Fruit fly (Drosophila melanogaster) whole organism, embryonic: Measurements from ENCODE around the gene hog.

Experiments used
- B-H2 ChIP-seq: fragments of 200-800 bp; sonication (Bioruptor generic); optimal IDR thresholded peaks from 2 replicates; lab custom pipeline; 2018; ENCODE audit warnings: missing biosample characterization, mild to moderate bottlenecking, missing genetic modification characterization
- CG10431 ChIP-seq: fragments of 200-800 bp; sonication (Bioruptor generic); optimal IDR thresholded peaks from 3 replicates; lab custom pipeline; 2018; ENCODE audit warnings: missing biosample characterization, mild to moderate bottlenecking, missing genetic modification characterization
- CG11456 ChIP-seq: fragments of 200-800 bp; sonication (Bioruptor generic); IDR thresholded peaks from 3 replicates; pipeline ENCODE4 v1.3.6; 2022; ENCODE audit warnings: missing biosample characterization, missing genetic modification characterization
- CG12104 ChIP-seq: fragments of 200-800 bp; sonication (Bioruptor generic); optimal IDR thresholded peaks from 3 replicates; lab custom pipeline; 2016; ENCODE audit warnings: missing biosample characterization, missing genetic modification characterization
- CG12155 ChIP-seq: fragments of 200-800 bp; sonication (Bioruptor generic); optimal IDR thresholded peaks from 3 replicates; lab custom pipeline; 2016; ENCODE audit warnings: missing biosample characterization, missing genetic modification characterization
- CG12659 ChIP-seq: fragments of 200-800 bp; sonication (Bioruptor generic); optimal IDR thresholded peaks from 3 replicates; lab custom pipeline; 2017; ENCODE audit warnings: mild to moderate bottlenecking, missing biosample characterization, missing genetic modification reagents, missing genetic modification characterization
- CG14441 ChIP-seq: fragments of 200-800 bp; sonication (Bioruptor generic); IDR thresholded peaks from 2 replicates; pipeline ENCODE4 v1.3.6; 2022; ENCODE audit warnings: missing biosample characterization, missing genetic modification characterization
- CG15601 ChIP-seq: fragments of 200-800 bp; sonication (Bioruptor generic); optimal IDR thresholded peaks from 3 replicates; lab custom pipeline; 2019; ENCODE audit warnings: missing biosample characterization, mild to moderate bottlenecking, missing genetic modification characterization, moderate library complexity
- CG30431 ChIP-seq: fragments of 200-800 bp; sonication (Bioruptor generic); optimal IDR thresholded peaks from 2 replicates; lab custom pipeline; 2017; ENCODE audit warnings: missing biosample characterization, missing genetic modification characterization
- CG3065 ChIP-seq: fragments of 200-800 bp; sonication (Bioruptor generic); optimal IDR thresholded peaks from 2 replicates; lab custom pipeline; 2016; ENCODE audit warnings: missing biosample characterization, missing genetic modification characterization
- CG31441 ChIP-seq: fragments of 200-800 bp; sonication (Bioruptor generic); IDR thresholded peaks from 2 replicates; pipeline ENCODE4 v1.3.6; 2022; ENCODE audit warnings: missing biosample characterization, missing genetic modification characterization
- CG32772 ChIP-seq: fragments of 200-800 bp; sonication (Bioruptor generic); IDR thresholded peaks from 2 replicates; pipeline ENCODE4 v1.3.6; 2022; ENCODE audit warnings: missing biosample characterization, missing genetic modification characterization
- CG33557 ChIP-seq: fragments of 200-800 bp; sonication (Bioruptor generic); optimal IDR thresholded peaks from 2 replicates; lab custom pipeline; 2019; ENCODE audit warnings: missing biosample characterization, mild to moderate bottlenecking, missing genetic modification characterization, moderate library complexity
- CG3995 ChIP-seq: fragments of 200-800 bp; sonication (Bioruptor generic); optimal IDR thresholded peaks from 3 replicates; lab custom pipeline; 2016; ENCODE audit warnings: missing biosample characterization, missing genetic modification characterization
- CG42726 ChIP-seq: fragments of 200-800 bp; sonication (Bioruptor generic); IDR thresholded peaks from 2 replicates; pipeline ENCODE4 v1.3.6; 2022; ENCODE audit warnings: missing biosample characterization, missing genetic modification characterization; ENCODE audit not compliant: partially characterized antibody
- CG4820 ChIP-seq: fragments of 200-800 bp; sonication (Bioruptor generic); optimal IDR thresholded peaks from 3 replicates; lab custom pipeline; 2016; ENCODE audit warnings: missing biosample characterization, missing genetic modification characterization
- CG5245 ChIP-seq: fragments of 200-800 bp; sonication (Bioruptor generic); optimal IDR thresholded peaks from 3 replicates; lab custom pipeline; 2016; ENCODE audit warnings: missing biosample characterization, missing genetic modification characterization
- CG6175 ChIP-seq: fragments of 200-800 bp; sonication (Bioruptor generic); IDR thresholded peaks from 3 replicates; pipeline ENCODE4 v1.3.6; 2022; ENCODE audit warnings: missing biosample characterization, missing genetic modification characterization
- CoRest ChIP-seq: fragments of 200-800 bp; sonication (Bioruptor generic); optimal IDR thresholded peaks from 3 replicates; lab custom pipeline; 2018; ENCODE audit warnings: missing biosample characterization, mild to moderate bottlenecking, missing genetic modification characterization, moderate library complexity
- Dip2 ChIP-seq: fragments of 200-800 bp; sonication (Bioruptor generic); IDR thresholded peaks from 2 replicates; pipeline ENCODE4 v1.3.6; 2022; ENCODE audit warnings: missing biosample characterization, missing genetic modification characterization
- Dll ChIP-seq: fragments of 200-800 bp; sonication (Bioruptor generic); IDR thresholded peaks from 4 replicates; pipeline ENCODE4 v1.3.6; 2022; ENCODE audit warnings: missing biosample characterization, missing genetic modification characterization; ENCODE audit not compliant: partially characterized antibody
- Doc2 ChIP-seq: fragments of 200-800 bp; sonication (Bioruptor generic); IDR thresholded peaks from 2 replicates; pipeline ENCODE4 v1.3.6; 2022; ENCODE audit warnings: missing biosample characterization, missing genetic modification characterization
- Ets65A ChIP-seq: fragments of 200-800 bp; sonication (Bioruptor generic); peaks from one replicate; lab custom pipeline; 2016; ENCODE audit warnings: missing biosample characterization, missing genetic modification characterization
- Ets97D ChIP-seq: fragments of 200-800 bp; sonication (Bioruptor generic); optimal IDR thresholded peaks from 3 replicates; lab custom pipeline; 2016; ENCODE audit warnings: missing biosample characterization, missing genetic modification characterization
- HLH4C ChIP-seq: fragments of 200-800 bp; sonication (Bioruptor generic); IDR thresholded peaks from 3 replicates; pipeline ENCODE4 v1.3.6; 2022; ENCODE audit warnings: missing biosample characterization, missing genetic modification characterization; ENCODE audit not compliant: partially characterized antibody
- HLHmδ ChIP-seq: fragments of 200-800 bp; sonication (Bioruptor generic); optimal IDR thresholded peaks from 2 replicates; lab custom pipeline; 2018; ENCODE audit warnings: missing biosample characterization, mild to moderate bottlenecking, missing genetic modification characterization, moderate library complexity
- MBD-R2 ChIP-seq: fragments of 200-800 bp; sonication (Bioruptor generic); IDR thresholded peaks from 2 replicates; pipeline ENCODE4 v1.3.6; 2022; ENCODE audit warnings: missing biosample characterization, missing genetic modification characterization
- Pdp1 ChIP-seq, 2 experiments: fragments of 200-800 bp; sonication (Bioruptor generic); optimal IDR thresholded peaks; 3 replicates each; lab custom pipeline; 2016; ENCODE audit warnings: missing biosample characterization in 2 of 2, missing genetic modification characterization in 2 of 2, mild to moderate bottlenecking in 1 of 2, moderate library complexity in 1 of 2
- Ptx1 ChIP-seq: fragments of 200-800 bp; sonication (Bioruptor generic); IDR thresholded peaks from 2 replicates; pipeline ENCODE4 v1.3.6; 2022; ENCODE audit warnings: missing biosample characterization, missing genetic modification characterization
- Vsx1 ChIP-seq: fragments of 200-800 bp; sonication (Bioruptor generic); optimal IDR thresholded peaks from 2 replicates; lab custom pipeline; 2017; ENCODE audit warnings: missing biosample characterization, mild to moderate bottlenecking, missing genetic modification characterization, missing genetic modification reagents
- ato ChIP-seq: fragments of 200-800 bp; sonication (Bioruptor generic); IDR thresholded peaks from 2 replicates; pipeline ENCODE4 v1.3.6; 2022; ENCODE audit warnings: missing biosample characterization, missing genetic modification characterization; ENCODE audit not compliant: partially characterized antibody
- bbx ChIP-seq: fragments of 200-800 bp; sonication (Bioruptor generic); IDR thresholded peaks from 2 replicates; pipeline ENCODE4 v1.3.6; 2022; ENCODE audit warnings: missing biosample characterization, missing genetic modification characterization; ENCODE audit not compliant: partially characterized antibody
- crp ChIP-seq, 2 experiments: fragments of 200-800 bp; sonication (Bioruptor generic); optimal IDR thresholded peaks; 2 replicates in 1 of 2; 3 replicates in 1 of 2; lab custom pipeline; 2017; ENCODE audit warnings: missing biosample characterization in 2 of 2, missing genetic modification characterization in 2 of 2, mild to moderate bottlenecking in 1 of 2, moderate library complexity in 1 of 2
- da ChIP-seq: fragments of 200-800 bp; sonication (Bioruptor generic); optimal IDR thresholded peaks from 2 replicates; lab custom pipeline; 2016; ENCODE audit warnings: missing biosample characterization, missing genetic modification characterization
- fd102C ChIP-seq: fragments of 200-800 bp; sonication (Bioruptor generic); optimal IDR thresholded peaks from 2 replicates; lab custom pipeline; 2018; ENCODE audit warnings: missing biosample characterization, mild to moderate bottlenecking, missing genetic modification characterization, moderate library complexity
- grn ChIP-seq: fragments of 200-800 bp; sonication (Bioruptor generic); optimal IDR thresholded peaks from 3 replicates; lab custom pipeline; 2017; ENCODE audit warnings: missing biosample characterization, missing genetic modification characterization
- gsb ChIP-seq: fragments of 200-800 bp; sonication (Bioruptor generic); IDR thresholded peaks from 2 replicates; pipeline ENCODE4 v1.3.6; 2022; ENCODE audit warnings: missing biosample characterization, missing genetic modification characterization
- nmo ChIP-seq: fragments of 200-800 bp; sonication (Bioruptor generic); optimal IDR thresholded peaks from 2 replicates; lab custom pipeline; 2018; ENCODE audit warnings: missing biosample characterization, mild to moderate bottlenecking, missing genetic modification characterization, moderate library complexity
- pb ChIP-seq: fragments of 200-800 bp; sonication (Bioruptor generic); optimal IDR thresholded peaks from 3 replicates; lab custom pipeline; 2016; ENCODE audit warnings: missing biosample characterization, missing genetic modification characterization
- schlank ChIP-seq: fragments of 200-800 bp; sonication (Bioruptor generic); optimal IDR thresholded peaks from 2 replicates; lab custom pipeline; 2018; ENCODE audit warnings: missing biosample characterization, mild to moderate bottlenecking, missing genetic modification characterization
- sens-2 ChIP-seq: fragments of 200-800 bp; sonication (Bioruptor generic); IDR thresholded peaks from 2 replicates; pipeline ENCODE4 v1.3.6; 2022; ENCODE audit warnings: missing biosample characterization, missing genetic modification characterization
- so ChIP-seq: fragments of 200-800 bp; sonication (Bioruptor generic); IDR thresholded peaks from 3 replicates; pipeline ENCODE4 v1.3.6; 2022; ENCODE audit warnings: missing biosample characterization, missing genetic modification characterization
- trem ChIP-seq: fragments of 200-800 bp; optimal IDR thresholded peaks from 3 replicates; lab custom pipeline; 2019; ENCODE audit warnings: missing biosample characterization, mild to moderate bottlenecking, missing genetic modification characterization, moderate library complexity
- trh ChIP-seq: fragments of 200-800 bp; sonication (Bioruptor generic); optimal IDR thresholded peaks from 2 replicates; lab custom pipeline; 2016; ENCODE audit warnings: missing biosample characterization, missing genetic modification characterization

The hog gene

DNA sequence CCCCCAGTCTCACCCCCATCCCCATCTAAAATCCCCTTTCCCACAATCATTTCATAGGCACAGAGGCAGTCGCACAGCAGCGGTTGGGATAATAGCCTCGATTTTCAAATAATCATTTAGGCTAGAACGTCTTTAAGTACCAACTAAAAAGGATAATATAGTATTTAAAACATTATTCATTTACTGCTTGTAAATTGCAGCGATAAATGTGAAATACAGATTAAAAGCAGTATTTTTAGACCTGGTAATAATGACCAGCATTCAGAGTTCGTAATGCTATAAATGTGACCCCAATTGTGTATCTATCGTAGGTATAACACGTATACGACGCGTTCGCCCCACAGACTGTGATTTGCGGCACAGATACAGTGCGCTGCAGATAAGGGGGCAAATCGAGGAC is 8.8 kb upstream of the hog start (continued):
- TF ChIP-seq CG31441 (GFP tag; lab: Robert Waterston, UW): peak; percentile 44
- TF ChIP-seq Dip2 (GFP tag; lab: Robert Waterston, UW): no peak
- TF ChIP-seq B-H2 (GFP tag; lab: Kevin White, UChicago): no peak
- TF ChIP-seq CG12104: no peak
- TF ChIP-seq CG4820 (GFP tag; lab: Kevin White, UChicago): no peak
- no peak for TF ChIP-seq gsb (GFP tag; lab: Robert Waterston, UW)
- no peak for TF ChIP-seq CG6175 (GFP tag; lab: Robert Waterston, UW)
- TF ChIP-seq CG5245: no peak
- no peak for TF ChIP-seq CG12155 (GFP tag; lab: Kevin White, UChicago)
- no peak for TF ChIP-seq so (GFP tag; lab: Robert Waterston, UW)
- TF ChIP-seq HLHmδ (GFP tag; lab: Kevin White, UChicago): no peak
- no peak for TF ChIP-seq fd102C
- no peak for TF ChIP-seq grn
- no peak for TF ChIP-seq CG10431
- TF ChIP-seq bbx: no peak
- TF ChIP-seq CG42726 (GFP tag; lab: Robert Waterston, UW): no peak
- 0 out of 2 replicates have a peak, but pooled peaks have one; percentile 28 for TF ChIP-seq Ptx1
- no peak for TF ChIP-seq CG32772 (GFP tag; lab: Robert Waterston, UW)
- no peak for TF ChIP-seq Ets97D (GFP tag; lab: Kevin White, UChicago)
- TF ChIP-seq CoRest: peak; percentile 40
- no peak for TF ChIP-seq CG14441 (GFP tag; lab: Robert Waterston, UW)
- no peak for TF ChIP-seq trem
- no peak for TF ChIP-seq crp (GFP tag; optimal IDR thresholded peaks at IDR 0.05; lab: Kevin White, UChicago)
- no peak for TF ChIP-seq Doc2
- peak; percentile 6 for TF ChIP-seq schlank (tag; lab: Kevin White, UChicago)
- peak; percentile 82 for TF ChIP-seq Ets65A (GFP tag; lab: Kevin White, UChicago)
- TF ChIP-seq da: no peak
- TF ChIP-seq pb (GFP tag; lab: Kevin White, UChicago): no peak
- no peak for TF ChIP-seq CG3995 (GFP tag; lab: Kevin White, UChicago)
- TF ChIP-seq CG30431 (GFP tag; lab: Kevin White, UChicago): no peak
- no peak for TF ChIP-seq HLH4C (GFP tag; lab: Robert Waterston, UW)
- no peak for TF ChIP-seq trh
- no peak for TF ChIP-seq Pdp1 (GFP tag; optimal IDR thresholded peaks at IDR 0.05; lab: Kevin White, UChicago)
- no peak for TF ChIP-seq sens-2 (GFP tag; lab: Robert Waterston, UW)
- TF ChIP-seq MBD-R2 (GFP tag; lab: Robert Waterston, UW): no peak
- TF ChIP-seq Vsx1: no peak
- TF ChIP-seq nmo: peak; percentile 39
- no peak for TF ChIP-seq CG15601 (tag; lab: Kevin White, UChicago)
- TF ChIP-seq Dll (GFP tag; lab: Robert Waterston, UW): no peak
- TF ChIP-seq ato (GFP tag; lab: Robert Waterston, UW): no peak
- no peak for TF ChIP-seq CG3065 (GFP tag; lab: Kevin White, UChicago)
- TF ChIP-seq CG33557 (GFP tag; lab: Kevin White, UChicago): no peak
- peak; percentile 17 for TF ChIP-seq CG12659 (GFP tag; lab: Kevin White, UChicago)
- TF ChIP-seq CG11456 (GFP tag; lab: Robert Waterston, UW): no peak
- TF ChIP-seq, all 482 proteins: peak for 106
